Worm (Caenorhabditis elegans) whole organism, L4 larva: Measurements from ENCODE around the gene srdh-1.

Source experiments
- F44E2.7 ChIP-seq: fragments of 200-800 bp; sonication (Bioruptor generic); IDR thresholded peaks from 2 replicates; pipeline ENCODE4 v2.1.2; 2022; ENCODE audit warnings: missing genetic modification characterization, missing compliant biosample characterization
- R02D3.7 ChIP-seq: fragments of 150-350 bp; sonication (generic microtip); optimal IDR thresholded peaks from 3 replicates; lab custom pipeline; 2014; ENCODE audit warnings: missing biosample characterization, missing genetic modification characterization
- aha-1 ChIP-seq: fragments of 150-350 bp; peaks from one replicate; lab custom pipeline; 2014; ENCODE audit warnings: missing biosample characterization, missing genetic modification characterization
- ama-1 ChIP-seq: fragments of 150-350 bp; optimal IDR thresholded peaks from 2 replicates; lab custom pipeline; 2014; ENCODE audit warnings: inconsistent platforms, mixed read lengths
- dve-1 ChIP-seq: sonication (generic microtip); optimal IDR thresholded peaks from 2 replicates; lab custom pipeline; 2017; ENCODE audit warnings: antibody characterized with exemption, mild to moderate bottlenecking, missing genetic modification characterization, missing compliant biosample characterization; ENCODE audit not compliant: insufficient read depth
- fos-1 ChIP-seq: fragments of 150-350 bp; optimal IDR thresholded peaks from 2 replicates; lab custom pipeline; 2014; ENCODE audit warnings: missing biosample characterization, missing genetic modification characterization
- hmg-1.1 ChIP-seq: fragments of 200-800 bp; sonication (Bioruptor generic); IDR thresholded peaks from 2 replicates; pipeline ENCODE4 v1.3.6; 2022; ENCODE audit warnings: missing genetic modification reagents, missing genetic modification characterization, missing compliant biosample characterization
- jun-1 ChIP-seq: fragments of 150-350 bp; optimal IDR thresholded peaks from 2 replicates; lab custom pipeline; 2014; ENCODE audit warnings: missing biosample characterization, missing genetic modification reagents, missing genetic modification characterization
- lin-15B ChIP-seq: fragments of 150-350 bp; sonication (generic microtip); optimal IDR thresholded peaks from 3 replicates; lab custom pipeline; 2014; ENCODE audit warnings: missing biosample characterization, missing genetic modification characterization
- mep-1 ChIP-seq: fragments of 150-350 bp; sonication (generic microtip); optimal IDR thresholded peaks from 3 replicates; lab custom pipeline; 2014; ENCODE audit warnings: missing biosample characterization, missing genetic modification characterization
- nhr-10 ChIP-seq: fragments of 150-350 bp; optimal IDR thresholded peaks from 2 replicates; lab custom pipeline; 2014; ENCODE audit warnings: missing biosample characterization, missing genetic modification characterization
- skn-1 ChIP-seq: fragments of 150-350 bp; optimal IDR thresholded peaks from 2 replicates; lab custom pipeline; 2014; ENCODE audit warnings: missing biosample characterization, missing genetic modification characterization
- snpc-4 ChIP-seq: fragments of 150-350 bp; optimal IDR thresholded peaks from 2 replicates; lab custom pipeline; 2014; ENCODE audit warnings: missing biosample characterization, missing genetic modification characterization
- zag-1 ChIP-seq: fragments of 150-350 bp; optimal IDR thresholded peaks from 2 replicates; lab custom pipeline; 2014; ENCODE audit warnings: missing biosample characterization, missing genetic modification characterization

- TF ChIP-seq snpc-4 (tag; lab: Kevin White, UChicago) (no peak), hmg-1.1 (GFP tag; lab: Robert Waterston, UW) (no peak), nhr-10 (tag; lab: Kevin White, UChicago) (no peak), fos-1 (tag; lab: Kevin White, UChicago) (no peak), lin-15B (tag; lab: Kevin White, UChicago) (no peak), dve-1 (tag; lab: Kevin White, UChicago) (no peak), R02D3.7 (no peak), F44E2.7 (GFP tag; lab: Robert Waterston, UW) (no peak), ama-1 (no peak), skn-1 (tag; lab: Kevin White, UChicago) (no peak), aha-1 (no peak), jun-1 (tag; lab: Kevin White, UChicago) (no peak), zag-1 (tag; lab: Kevin White, UChicago) (no peak), mep-1 (tag; lab: Kevin White, UChicago) (no peak)
Measured at ce11 chrII:8259674-8260073, 4.8 kb upstream of the srdh-1 start.
